Fruit fly (Drosophila melanogaster): ENCODE results near the gene Cyp28d2.

Gene Cyp28d2

dm6 chr2L:5252399-5253030, 45.4 kb downstream of the Cyp28d2 start (continued):
- no peak for TF ChIP-seq eg (GFP tag; IDR thresholded peaks at IDR 0.05)
- TF ChIP-seq spab (GFP tag; optimal IDR thresholded peaks at IDR 0.05) = peak; percentile 52
- TF ChIP-seq ss (GFP tag; optimal IDR thresholded peaks at IDR 0.05) = peak; percentile 65 to 78
- peak; percentile 67 for TF ChIP-seq CG6808 (GFP tag; optimal IDR thresholded peaks at IDR 0.05)
- TF ChIP-seq Sox102F (GFP tag; optimal IDR thresholded peaks at IDR 0.05) = peak; percentile 76
- peak; percentile 55 for TF ChIP-seq cyc (GFP tag; optimal IDR thresholded peaks at IDR 0.05)
- peak; percentile 51 for TF ChIP-seq CG34406 (GFP tag; optimal IDR thresholded peaks at IDR 0.05)
- peak; percentile 17 for TF ChIP-seq net (GFP tag; optimal IDR thresholded peaks at IDR 0.05)
- TF ChIP-seq pdm3 (GFP tag; optimal IDR thresholded peaks at IDR 0.05) = peak; percentile 60
- no peak for TF ChIP-seq Hr38 (GFP tag; optimal IDR thresholded peaks at IDR 0.05)
- peak; percentile 75 for TF ChIP-seq Smox (GFP tag; optimal IDR thresholded peaks at IDR 0.05)
- TF ChIP-seq lz (GFP tag; optimal IDR thresholded peaks at IDR 0.05) = peak; percentile 71
- TF ChIP-seq OdsH (GFP tag; optimal IDR thresholded peaks at IDR 0.05) = peak; percentile 37
- peak; percentile 23 for TF ChIP-seq CG7368 (GFP tag; optimal IDR thresholded peaks at IDR 0.05)
- TF ChIP-seq Eip78C (GFP tag) = peak; percentile 91
- peak; percentile 82 for TF ChIP-seq Met (GFP tag; optimal IDR thresholded peaks at IDR 0.05)
- peak; percentile 52 for TF ChIP-seq CG8632 (GFP tag; optimal IDR thresholded peaks at IDR 0.05)
- TF ChIP-seq salr (GFP tag; optimal IDR thresholded peaks at IDR 0.05) = peak in 1 of 2 experiments; percentile 48
- peak; percentile 81 for TF ChIP-seq vri (GFP tag; optimal IDR thresholded peaks at IDR 0.05)
- peak; percentile 60 for TF ChIP-seq Hr39 (GFP tag; optimal IDR thresholded peaks at IDR 0.05)
- TF ChIP-seq Sox14 (GFP tag; optimal IDR thresholded peaks at IDR 0.05) = peak; percentile 63
- no peak for TF ChIP-seq CG4318 (GFP tag; optimal IDR thresholded peaks at IDR 0.05)
- peak; percentile 62 for TF ChIP-seq CG6792 (GFP tag; optimal IDR thresholded peaks at IDR 0.05)
- TF ChIP-seq CG32006 (GFP tag; optimal IDR thresholded peaks at IDR 0.05) = peak; percentile 2
- no peak for TF ChIP-seq CG8319 (GFP tag; optimal IDR thresholded peaks at IDR 0.05)
- no peak for TF ChIP-seq fd85E (GFP tag; optimal IDR thresholded peaks at IDR 0.05)
- TF ChIP-seq Ets21C (GFP tag; optimal IDR thresholded peaks at IDR 0.05) = peak; percentile 61
- no peak for TF ChIP-seq dac (GFP tag; optimal IDR thresholded peaks at IDR 0.05)
- no peak for TF ChIP-seq Lpt (GFP tag; optimal IDR thresholded peaks at IDR 0.05)

DNA sequence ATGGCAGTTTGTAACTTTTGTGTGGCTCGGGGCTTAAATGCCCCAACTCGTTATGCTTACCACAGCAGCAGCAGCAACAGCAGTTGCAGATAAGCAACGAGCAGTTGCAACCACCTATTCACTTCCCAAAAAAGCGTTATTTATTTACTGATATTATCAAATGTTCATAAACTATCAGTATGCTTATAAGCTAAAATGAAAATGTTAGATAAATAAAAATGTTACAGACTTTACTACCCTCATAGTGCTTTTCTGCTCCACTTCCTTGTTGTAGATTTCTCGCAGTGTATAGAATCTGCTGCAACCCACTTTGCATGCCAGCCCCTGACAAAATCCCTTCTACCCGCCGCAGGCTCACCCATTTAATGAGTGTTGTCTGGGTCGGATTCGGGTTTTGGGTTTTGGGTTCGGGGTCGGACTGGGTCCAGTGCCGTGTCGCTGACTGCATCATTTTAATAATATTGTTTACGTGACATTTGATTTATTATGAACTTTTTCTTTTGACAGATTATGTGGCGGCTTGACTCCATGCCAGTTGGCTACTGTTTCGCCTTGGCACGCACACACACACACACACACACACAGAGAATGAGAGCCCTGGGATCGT, 47.1 kb downstream of the Cyp28d2 start:
- TF ChIP-seq Smox (GFP tag; optimal IDR thresholded peaks at IDR 0.05) = peak; percentile 97
- TF ChIP-seq svp (GFP tag) = peak; percentile 99
- TF ChIP-seq CG1621 (tag; optimal IDR thresholded peaks at IDR 0.05) = peak; percentile 90
- TF ChIP-seq CG8119 (GFP tag; IDR thresholded peaks at IDR 0.05) = peak; percentile 82
- TF ChIP-seq fkh (GFP tag; optimal IDR thresholded peaks at IDR 0.05) = no peak
- TF ChIP-seq cyc (GFP tag; optimal IDR thresholded peaks at IDR 0.05) = peak; percentile 96
- TF ChIP-seq Gug (GFP tag; IDR thresholded peaks at IDR 0.05) = peak; percentile 58; the same call in 1 of the 2 replicates
- TF ChIP-seq CG32006 (GFP tag; optimal IDR thresholded peaks at IDR 0.05) = peak; percentile 80
- TF ChIP-seq CG8319 (GFP tag; optimal IDR thresholded peaks at IDR 0.05) = peak; percentile 86
- TF ChIP-seq CG10631 (GFP tag; optimal IDR thresholded peaks at IDR 0.05) = peak; percentile 94
- TF ChIP-seq Sox14 (GFP tag; optimal IDR thresholded peaks at IDR 0.05) = peak; percentile 96
- peak; percentile 90 for TF ChIP-seq CG10669 (GFP tag; optimal IDR thresholded peaks at IDR 0.05)
- TF ChIP-seq dsx (GFP tag; optimal IDR thresholded peaks at IDR 0.05; ENCODE audit: poor library complexity, severe bottlenecking) = peak; percentile 92
- peak; percentile 69 for TF ChIP-seq Hr4 (GFP tag; optimal IDR thresholded peaks at IDR 0.05)
- peak; percentile 99 for TF ChIP-seq vri (GFP tag; optimal IDR thresholded peaks at IDR 0.05)
- TF ChIP-seq CG6792 (GFP tag; optimal IDR thresholded peaks at IDR 0.05) = peak; percentile 95
- peak; percentile 55 for TF ChIP-seq CG4318 (GFP tag; optimal IDR thresholded peaks at IDR 0.05)
- TF ChIP-seq Eip78C (GFP tag) = peak; percentile 99
- TF ChIP-seq CG11902 (GFP tag; optimal IDR thresholded peaks at IDR 0.05) = peak; percentile 89
- TF ChIP-seq CG6854 (GFP tag; optimal IDR thresholded peaks at IDR 0.05) = peak; percentile 94
- peak; percentile 94 for TF ChIP-seq pdm3 (GFP tag; optimal IDR thresholded peaks at IDR 0.05)
- peak; percentile 96 for TF ChIP-seq lz (GFP tag; optimal IDR thresholded peaks at IDR 0.05)
- peak; percentile 85 for TF ChIP-seq CG11762 (GFP tag; optimal IDR thresholded peaks at IDR 0.05; ENCODE audit: insufficient read depth)
- TF ChIP-seq Ets21C (GFP tag; optimal IDR thresholded peaks at IDR 0.05) = peak; percentile 94
- peak; percentile 44 for TF ChIP-seq dac (GFP tag; optimal IDR thresholded peaks at IDR 0.05)
- TF ChIP-seq OdsH (GFP tag; optimal IDR thresholded peaks at IDR 0.05) = peak; percentile 91
- peak; percentile 78 for TF ChIP-seq CG16779 (tag; optimal IDR thresholded peaks at IDR 0.05)
- peak; percentile 78 for TF ChIP-seq Eip93F (GFP tag; optimal IDR thresholded peaks at IDR 0.05)
- TF ChIP-seq Sox15 (GFP tag; optimal IDR thresholded peaks at IDR 0.05) = peak; percentile 89
- TF ChIP-seq Sox102F (GFP tag; optimal IDR thresholded peaks at IDR 0.05) = peak; percentile 95
- TF ChIP-seq Met (GFP tag; optimal IDR thresholded peaks at IDR 0.05) = peak; percentile 97
- TF ChIP-seq spab (GFP tag; optimal IDR thresholded peaks at IDR 0.05) = peak; percentile 95
- peak; percentile 94 for TF ChIP-seq Ets96B (tag; optimal IDR thresholded peaks at IDR 0.05)
- peak; percentile 92 for TF ChIP-seq fd59A (GFP tag; optimal IDR thresholded peaks at IDR 0.05)

All from whole organism, prepupa.